Worm (Caenorhabditis elegans) whole organism, L2 larva: ENCODE data around the gene F53A2.1.

Experiments
- C34F6.9 ChIP-seq: fragments of 150-350 bp; optimal IDR thresholded peaks from 2 replicates; lab custom pipeline; 2014; ENCODE audit warnings: missing biosample characterization, missing genetic modification characterization
- R02D3.7 ChIP-seq: fragments of 150-350 bp; optimal IDR thresholded peaks from 2 replicates; lab custom pipeline; 2014; ENCODE audit warnings: missing biosample characterization, missing genetic modification characterization
- Y55F3AM.14 ChIP-seq: fragments of 200-800 bp; sonication (Bioruptor generic); optimal IDR thresholded peaks from 2 replicates; lab custom pipeline; 2018; ENCODE audit warnings: mild to moderate bottlenecking, missing genetic modification characterization, missing compliant biosample characterization
- aly-2 ChIP-seq: fragments of 150-350 bp; optimal IDR thresholded peaks from 2 replicates; lab custom pipeline; 2014; ENCODE audit warnings: missing biosample characterization, missing genetic modification characterization
- ama-1 ChIP-seq: fragments of 150-350 bp; optimal IDR thresholded peaks from 2 replicates; lab custom pipeline; 2018; ENCODE audit warnings: inconsistent platforms
- blmp-1 ChIP-seq: sonication (generic microtip); optimal IDR thresholded peaks from 2 replicates; lab custom pipeline; 2017; ENCODE audit warnings: missing genetic modification characterization, mild to moderate bottlenecking, missing compliant biosample characterization, antibody characterized with exemption, moderate library complexity; ENCODE audit not compliant: insufficient read depth
- ceh-16 ChIP-seq: fragments of 150-350 bp; optimal IDR thresholded peaks from 2 replicates; lab custom pipeline; 2014; ENCODE audit warnings: missing biosample characterization, missing genetic modification characterization
- ceh-82 ChIP-seq: fragments of 150-350 bp; optimal IDR thresholded peaks from 2 replicates; lab custom pipeline; 2014; ENCODE audit warnings: missing biosample characterization, missing genetic modification characterization
- crh-2 ChIP-seq: sonication (generic microtip); optimal IDR thresholded peaks from 2 replicates; lab custom pipeline; 2017; ENCODE audit warnings: missing biosample characterization, missing genetic modification characterization
- dmd-4 ChIP-seq: sonication (generic microtip); optimal IDR thresholded peaks from 2 replicates; lab custom pipeline; 2017; ENCODE audit warnings: missing biosample characterization, missing genetic modification characterization
- egl-27 ChIP-seq: sonication (generic microtip); optimal IDR thresholded peaks from 3 replicates; lab custom pipeline; 2017; ENCODE audit warnings: missing biosample characterization, missing genetic modification reagents, missing genetic modification characterization
- elt-1 ChIP-seq: fragments of 150-350 bp; optimal IDR thresholded peaks from 2 replicates; lab custom pipeline; 2014; ENCODE audit warnings: missing biosample characterization, missing genetic modification characterization
- elt-3 ChIP-seq: sonication (generic microtip); optimal IDR thresholded peaks from 2 replicates; lab custom pipeline; 2017; ENCODE audit warnings: missing biosample characterization, missing genetic modification characterization
- fos-1 ChIP-seq: fragments of 150-350 bp; optimal IDR thresholded peaks from 2 replicates; lab custom pipeline; 2014; ENCODE audit warnings: missing biosample characterization, missing genetic modification characterization
- gmeb-1 ChIP-seq: fragments of 150-350 bp; optimal IDR thresholded peaks from 2 replicates; lab custom pipeline; 2014; ENCODE audit warnings: missing biosample characterization, missing genetic modification characterization
- lin-11 ChIP-seq: fragments of 150-350 bp; sonication (generic microtip); optimal IDR thresholded peaks from 2 replicates; lab custom pipeline; 2014; ENCODE audit warnings: missing biosample characterization, missing genetic modification characterization, inconsistent platforms, mixed read lengths
- lin-13 ChIP-seq: fragments of 150-350 bp; optimal IDR thresholded peaks from 2 replicates; lab custom pipeline; 2014; ENCODE audit warnings: missing biosample characterization, missing genetic modification reagents, missing genetic modification characterization
- lin-39 ChIP-seq: fragments of 150-350 bp; optimal IDR thresholded peaks from 2 replicates; lab custom pipeline; 2014; ENCODE audit warnings: missing biosample characterization, missing genetic modification reagents, missing genetic modification characterization
- lsy-2 ChIP-seq, 2 experiments: fragments of 150-350 bp in 1 of 2; sonication (generic microtip) in 1 of 2; optimal IDR thresholded peaks; 2 replicates each; lab custom pipeline; 2014 to 2017; ENCODE audit warnings: missing biosample characterization in 2 of 2, missing genetic modification characterization in 2 of 2
- mbf-1 ChIP-seq: sonication (generic microtip); optimal IDR thresholded peaks from 2 replicates; lab custom pipeline; 2017; ENCODE audit warnings: missing biosample characterization, missing genetic modification characterization
- mdl-1 ChIP-seq, 2 experiments: fragments of 150-350 bp in 1 of 2; sonication (generic microtip) in 1 of 2; optimal IDR thresholded peaks; 2 replicates each; lab custom pipeline; 2017; ENCODE audit warnings: missing biosample characterization in 2 of 2, missing genetic modification characterization in 2 of 2
- nhr-11 ChIP-seq: fragments of 150-350 bp; optimal IDR thresholded peaks from 2 replicates; lab custom pipeline; 2014; ENCODE audit warnings: missing biosample characterization, missing genetic modification characterization
- nhr-12 ChIP-seq: fragments of 150-350 bp; optimal IDR thresholded peaks from 2 replicates; lab custom pipeline; 2014; ENCODE audit warnings: missing biosample characterization, missing genetic modification characterization
- nhr-129 ChIP-seq: fragments of 150-350 bp; optimal IDR thresholded peaks from 2 replicates; lab custom pipeline; 2014; ENCODE audit warnings: missing biosample characterization, missing genetic modification characterization
- nhr-21 ChIP-seq: fragments of 150-350 bp; optimal IDR thresholded peaks from 2 replicates; lab custom pipeline; 2014; ENCODE audit warnings: missing biosample characterization, missing genetic modification characterization
- nhr-23 ChIP-seq: fragments of 150-350 bp; optimal IDR thresholded peaks from 2 replicates; lab custom pipeline; 2014; ENCODE audit warnings: missing biosample characterization, missing genetic modification reagents, missing genetic modification characterization
- nhr-237 ChIP-seq: fragments of 150-350 bp; optimal IDR thresholded peaks from 2 replicates; lab custom pipeline; 2014; ENCODE audit warnings: missing biosample characterization, missing genetic modification characterization
- nhr-25 ChIP-seq: fragments of 150-350 bp; sonication (generic microtip); optimal IDR thresholded peaks from 3 replicates; lab custom pipeline; 2014; ENCODE audit warnings: missing biosample characterization, missing genetic modification characterization
- peb-1 ChIP-seq: fragments of 150-350 bp; optimal IDR thresholded peaks from 2 replicates; lab custom pipeline; 2014; ENCODE audit warnings: missing biosample characterization, missing genetic modification characterization
- sem-4 ChIP-seq: fragments of 150-350 bp; optimal IDR thresholded peaks from 2 replicates; lab custom pipeline; 2014; ENCODE audit warnings: missing biosample characterization, missing genetic modification reagents, missing genetic modification characterization
- sma-3 ChIP-seq: sonication (generic microtip); optimal IDR thresholded peaks from 2 replicates; lab custom pipeline; 2016; ENCODE audit warnings: missing genetic modification reagents, missing genetic modification characterization, missing compliant biosample characterization
- sma-9 ChIP-seq, 2 experiments: fragments of 150-350 bp in 1 of 2; sonication (generic microtip) in 1 of 2; optimal IDR thresholded peaks; 2 replicates each; lab custom pipeline; 2014 to 2016; ENCODE audit warnings: missing genetic modification characterization in 2 of 2, mild to moderate bottlenecking in 1 of 2, missing biosample characterization in 1 of 2, missing compliant biosample characterization in 1 of 2, missing genetic modification reagents in 1 of 2, moderate library complexity in 1 of 2
- unc-39 ChIP-seq: fragments of 150-350 bp; optimal IDR thresholded peaks from 2 replicates; lab custom pipeline; 2014; ENCODE audit warnings: missing biosample characterization, missing genetic modification characterization
- unc-55 ChIP-seq: fragments of 150-350 bp; sonication (generic microtip); optimal IDR thresholded peaks from 3 replicates; lab custom pipeline; 2014; ENCODE audit warnings: missing biosample characterization, missing genetic modification reagents, missing genetic modification characterization
- unc-62 ChIP-seq: fragments of 150-350 bp; optimal IDR thresholded peaks from 2 replicates; lab custom pipeline; 2014; ENCODE audit warnings: missing biosample characterization, missing genetic modification reagents, missing genetic modification characterization
- zag-1 ChIP-seq: fragments of 150-350 bp; optimal IDR thresholded peaks from 2 replicates; lab custom pipeline; 2014; ENCODE audit warnings: missing biosample characterization, missing genetic modification characterization
- ztf-1 ChIP-seq: fragments of 200-800 bp; sonication (Bioruptor generic); conservative IDR thresholded peaks from 2 replicates; pipeline ENCODE4 v1.3.6; 2022; ENCODE audit warnings: missing genetic modification characterization, missing compliant biosample characterization
- ztf-4 ChIP-seq: fragments of 150-350 bp; optimal IDR thresholded peaks from 2 replicates; lab custom pipeline; 2014; ENCODE audit warnings: missing biosample characterization, missing genetic modification characterization

F53A2.1 gene

DNA sequence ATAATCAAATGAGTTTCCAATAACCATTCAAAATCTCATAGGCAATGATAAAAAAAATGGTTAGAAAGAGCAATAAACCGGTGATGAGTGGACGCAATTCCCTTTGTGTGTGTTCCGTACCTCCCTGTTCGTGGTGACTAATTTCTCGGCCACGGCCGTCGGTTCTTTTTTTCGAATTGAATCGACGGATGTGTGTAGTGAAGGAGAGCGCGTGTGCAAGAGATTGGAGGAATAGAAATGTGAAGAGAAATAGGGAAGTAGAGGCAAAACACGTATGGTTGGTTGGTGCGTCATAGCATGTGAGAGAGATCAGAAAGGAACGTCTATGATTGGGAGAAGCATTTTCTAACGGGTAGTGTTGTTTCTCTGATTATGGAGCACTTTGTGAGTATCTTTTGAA lies 35.2 kb upstream of the F53A2.1 start (continued):
- TF ChIP-seq unc-62 (GFP tag; lab: Kevin White, UChicago) (no peak), dmd-4 (no peak), mbf-1 (no peak)

DNA sequence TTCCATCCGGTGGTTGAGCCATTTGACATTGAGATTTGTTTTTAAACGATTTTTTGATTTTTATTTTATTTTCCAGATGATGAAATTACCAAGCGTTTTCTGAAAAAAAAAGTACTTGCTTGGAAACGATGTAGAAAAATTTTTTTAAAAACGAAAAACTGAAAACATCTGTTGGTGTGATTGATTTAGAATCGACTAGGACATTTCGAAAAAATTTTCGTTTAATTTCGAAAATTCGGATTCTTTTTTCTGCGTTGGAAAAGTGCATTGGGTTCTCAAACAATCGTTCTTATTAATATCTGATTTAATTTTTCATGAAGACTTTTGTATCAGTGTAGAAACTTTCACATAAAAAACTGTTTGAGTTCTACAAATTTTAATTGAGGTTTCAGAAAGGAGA lies 34.6 kb upstream of the F53A2.1 start, which contains the start of gene F53A2.9:
Gene F53A2.9, minus strand, starts transcription at position 101 of the 400 bp plus-strand sequence.
- TF ChIP-seq C34F6.9 (tag; lab: Kevin White, UChicago) (no peak), ztf-4 (tag; lab: Kevin White, UChicago) (no peak), gmeb-1 (tag; lab: Kevin White, UChicago) (no peak), aly-2 (no peak), ceh-82 (tag; lab: Kevin White, UChicago) (no peak), sma-9 (GFP tag; optimal IDR thresholded peaks at IDR 0.05; lab: Kevin White, UChicago) (no peak), sma-9 (tag; optimal IDR thresholded peaks at IDR 0.05; lab: Kevin White, UChicago) (no peak), blmp-1 (no peak)

DNA sequence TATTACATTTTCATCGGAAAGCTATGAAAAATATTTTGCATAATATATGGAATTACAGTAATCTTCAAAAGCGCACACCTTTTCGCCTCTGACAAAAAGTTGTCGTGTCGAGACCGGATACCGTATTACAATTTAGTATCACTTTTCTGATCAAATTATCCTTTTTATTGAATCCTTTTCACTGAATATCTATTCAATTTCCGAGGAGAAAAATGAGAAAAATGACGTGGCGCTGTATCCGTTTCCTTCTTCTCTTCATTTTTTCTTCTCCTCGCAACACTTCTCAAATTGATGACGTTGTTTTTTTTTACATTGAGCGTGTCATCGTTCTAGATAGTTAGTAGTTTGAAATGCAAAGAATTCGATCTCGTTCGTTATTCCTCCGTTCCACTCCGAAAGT lies 26.3 kb upstream of the F53A2.1 start:
- TF ChIP-seq nhr-21 (tag; lab: Kevin White, UChicago) (no peak), crh-2 (peak; percentile 76), elt-1 (tag; lab: Kevin White, UChicago) (no peak), unc-55 (peak; percentile 4), sma-3 (GFP tag; lab: Kevin White, UChicago) (no peak), zag-1 (no peak), lsy-2 (tag; optimal IDR thresholded peaks at IDR 0.05; lab: Kevin White, UChicago) (peak in 1 of 2 experiments; percentile 47), nhr-12 (no peak)

DNA sequence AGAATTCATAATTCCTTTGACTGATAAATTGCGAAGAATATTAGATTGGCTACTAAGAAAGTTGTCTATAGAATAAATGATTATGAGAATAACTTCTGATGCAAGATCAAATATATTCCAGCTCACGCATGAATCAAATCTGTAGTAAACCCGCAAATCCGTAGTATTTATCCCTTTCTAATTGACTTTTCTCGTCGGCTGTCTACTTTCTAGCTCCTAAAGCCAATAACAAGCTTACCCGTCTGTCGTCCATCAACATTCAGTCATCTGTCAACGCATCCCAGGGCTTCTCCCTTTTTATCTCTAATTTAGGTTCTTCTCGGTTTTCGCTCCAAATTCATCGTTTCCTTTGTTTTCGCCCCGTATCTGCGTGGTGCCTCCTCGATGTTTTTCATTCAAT lies 24.3 kb upstream of the F53A2.1 start:
- TF ChIP-seq lin-11 (tag; lab: Kevin White, UChicago) (no peak), unc-62 (GFP tag; lab: Kevin White, UChicago) (no peak)

DNA sequence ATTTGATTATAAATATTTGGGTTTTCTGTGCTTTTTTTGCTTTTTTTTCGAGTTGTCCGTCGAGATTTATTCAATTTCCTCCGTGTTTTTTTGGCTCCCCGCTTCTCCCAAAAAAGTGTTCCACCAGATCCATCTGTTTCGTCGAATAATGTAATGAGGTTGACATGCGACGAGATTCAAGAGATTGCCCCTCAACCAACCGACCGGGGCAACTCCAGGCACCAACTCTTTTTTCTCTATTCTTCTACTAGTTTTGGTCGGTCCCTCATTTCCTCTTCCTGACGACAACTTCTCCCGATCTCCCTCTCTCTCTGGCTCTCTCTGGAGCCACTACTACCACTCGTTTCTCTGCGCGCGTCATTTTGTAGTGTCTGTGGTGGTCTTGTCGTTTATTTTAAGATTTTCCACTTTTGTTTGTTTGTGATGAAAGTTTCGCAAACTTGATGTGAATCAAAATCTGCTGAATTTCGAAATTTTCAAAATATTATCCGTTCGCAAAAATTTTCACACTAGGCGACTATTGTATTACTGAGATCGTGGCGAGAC lies 23.2 kb upstream of the F53A2.1 start:
- peak; percentile 70 for TF ChIP-seq unc-55
- TF ChIP-seq sma-9 (GFP tag; optimal IDR thresholded peaks at IDR 0.05; lab: Kevin White, UChicago), result peak; percentile 29
- no peak for TF ChIP-seq sma-9 (tag; optimal IDR thresholded peaks at IDR 0.05; lab: Kevin White, UChicago)
- TF ChIP-seq R02D3.7 (tag; lab: Kevin White, UChicago), result no peak
- no peak for TF ChIP-seq C34F6.9 (tag; lab: Kevin White, UChicago)

DNA sequence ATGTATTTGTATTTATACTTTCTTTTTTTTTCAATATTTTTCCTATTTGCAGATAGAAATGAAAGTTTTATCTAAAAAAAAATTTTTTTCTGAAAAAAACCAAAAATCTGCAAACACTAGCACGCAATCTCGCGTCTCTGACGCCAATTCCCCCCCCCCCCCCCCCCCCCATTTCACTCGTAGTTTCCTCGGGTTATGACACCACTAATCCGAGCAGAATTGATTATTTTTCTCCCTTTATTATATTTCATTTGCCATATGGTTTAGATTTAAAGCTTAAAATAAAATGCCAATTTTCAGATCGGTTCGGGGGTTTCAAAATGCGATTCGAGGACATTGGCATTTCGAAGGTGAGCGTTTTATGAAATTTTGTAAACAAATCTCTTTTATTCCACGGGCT lies 22.1 kb upstream of the F53A2.1 start, which contains the start of gene mtm-6:
Gene mtm-6, plus strand, starts transcription at position 301 of the 400 bp plus-strand sequence.
- TF ChIP-seq mbf-1 (no peak), aly-2 (no peak), mdl-1 (tag; optimal IDR thresholded peaks at IDR 0.05; lab: Kevin White, UChicago) (no peak), ceh-16 (tag; lab: Kevin White, UChicago) (no peak), unc-39 (tag; lab: Kevin White, UChicago) (no peak), nhr-237 (no peak), peb-1 (tag; lab: Kevin White, UChicago) (no peak), dmd-4 (no peak), lin-13 (GFP tag; lab: Kevin White, UChicago) (no peak), nhr-25 (tag; lab: Kevin White, UChicago) (no peak), sma-3 (GFP tag; lab: Kevin White, UChicago) (no peak), nhr-129 (no peak), unc-62 (GFP tag; lab: Kevin White, UChicago) (no peak), ama-1 (lab: Kevin White, UChicago) (no peak), elt-3 (tag; lab: Kevin White, UChicago) (no peak)

DNA sequence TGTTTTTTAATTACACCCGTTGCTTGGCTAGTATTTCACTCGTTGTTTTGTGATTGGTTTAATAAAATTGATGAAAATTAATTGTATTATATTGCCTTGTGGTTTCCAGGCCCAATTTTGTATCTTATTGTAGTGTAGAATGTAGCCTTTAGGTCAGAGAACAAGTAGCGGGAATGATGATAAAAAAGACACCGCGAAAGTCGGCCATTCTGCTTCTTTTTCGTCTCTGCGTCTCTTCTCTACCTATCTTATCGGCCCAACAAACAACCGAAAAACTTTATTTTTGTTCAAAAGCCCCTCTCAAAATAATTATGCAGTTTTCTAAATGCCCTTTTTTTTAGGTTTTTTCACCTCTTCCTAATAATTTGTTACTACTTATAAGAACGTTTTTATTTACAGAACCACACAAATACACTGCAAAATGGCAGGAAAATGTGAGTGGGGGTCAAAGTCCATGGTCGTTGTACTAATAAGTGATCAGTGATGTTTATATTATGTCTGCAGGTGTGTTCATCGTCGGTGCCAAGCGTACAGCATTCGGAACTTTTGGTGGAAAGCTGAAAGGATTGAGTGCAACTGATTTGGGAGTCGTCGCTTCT lies 20.0 kb upstream of the F53A2.1 start, which contains the start of gene acaa-2:
Gene acaa-2, plus strand, starts transcription at position 400 of the 599 bp plus-strand sequence.
- no peak for TF ChIP-seq nhr-11 (tag; lab: Kevin White, UChicago)
- peak; percentile 42 for TF ChIP-seq C34F6.9 (tag; lab: Kevin White, UChicago)
- peak; percentile 61 for TF ChIP-seq crh-2
- TF ChIP-seq lin-39 (tag; lab: Kevin White, UChicago), result no peak
- TF ChIP-seq lin-13 (GFP tag; lab: Kevin White, UChicago), result no peak
- no peak for TF ChIP-seq blmp-1
- TF ChIP-seq ztf-1 (GFP tag; lab: Robert Waterston, UW), result no peak
- TF ChIP-seq egl-27 (tag; lab: Kevin White, UChicago), result no peak
- TF ChIP-seq Y55F3AM.14 (GFP tag; lab: Kevin White, UChicago), result no peak
- TF ChIP-seq sem-4 (tag; lab: Kevin White, UChicago), result no peak
- TF ChIP-seq sma-3 (GFP tag; lab: Kevin White, UChicago), result peak; percentile 8
- peak; percentile 13 for TF ChIP-seq nhr-25 (tag; lab: Kevin White, UChicago)
- TF ChIP-seq elt-1 (tag; lab: Kevin White, UChicago), result no peak
- peak; percentile 45 for TF ChIP-seq fos-1 (tag; lab: Kevin White, UChicago)
- no peak for TF ChIP-seq unc-39 (tag; lab: Kevin White, UChicago)
- TF ChIP-seq nhr-12, result no peak
- no peak for TF ChIP-seq nhr-23 (tag; lab: Kevin White, UChicago)
- TF ChIP-seq unc-62 (GFP tag; lab: Kevin White, UChicago), result no peak
- peak; percentile 33 for TF ChIP-seq unc-55
- peak; percentile 24 for TF ChIP-seq gmeb-1 (tag; lab: Kevin White, UChicago)
- no peak for TF ChIP-seq ceh-16 (tag; lab: Kevin White, UChicago)
- TF ChIP-seq lsy-2 (tag; optimal IDR thresholded peaks at IDR 0.05; lab: Kevin White, UChicago), result peak in 1 of 2 experiments; percentile 43
